Fruit fly (Drosophila melanogaster) whole organism, embryonic: Measurements from ENCODE around the gene CG6415.

Experiments used
- CG12942 ChIP-seq: fragments of 200-800 bp; sonication (Bioruptor generic); optimal IDR thresholded peaks from 3 replicates; lab custom pipeline; 2016; ENCODE audit warnings: missing biosample characterization, missing genetic modification characterization
- CG13296 ChIP-seq: fragments of 200-800 bp; sonication (Bioruptor generic); optimal IDR thresholded peaks from 3 replicates; lab custom pipeline; 2018; ENCODE audit warnings: missing biosample characterization, mild to moderate bottlenecking, missing genetic modification characterization
- CG15696 ChIP-seq: fragments of 200-800 bp; sonication (Bioruptor generic); optimal IDR thresholded peaks from 2 replicates; lab custom pipeline; 2019; ENCODE audit warnings: missing biosample characterization, mild to moderate bottlenecking, missing genetic modification characterization, moderate library complexity
- amos ChIP-seq: fragments of 200-800 bp; sonication (Bioruptor generic); IDR thresholded peaks from 2 replicates; pipeline ENCODE4 v1.3.6; 2022; ENCODE audit warnings: missing biosample characterization, missing genetic modification characterization; ENCODE audit not compliant: partially characterized antibody
- bsh ChIP-seq, 2 experiments: fragments of 200-800 bp; sonication (Bioruptor generic); optimal IDR thresholded peaks; 2 replicates each; lab custom pipeline; 2017 to 2018; ENCODE audit warnings: mild to moderate bottlenecking in 2 of 2, missing biosample characterization in 2 of 2, missing genetic modification characterization in 2 of 2, moderate library complexity in 1 of 2
- sc ChIP-seq, 3 experiments: fragments of >200 bp in 2 of 3; fragments of 200-800 bp in 1 of 3; sonication (Bioruptor generic) in 1 of 3; optimal IDR thresholded peaks; 2 replicates in 2 of 3; 3 replicates in 1 of 3; lab custom pipeline; 2017; ENCODE audit warnings: mild to moderate bottlenecking in 1 of 3, missing biosample characterization in 1 of 3, missing genetic modification characterization in 1 of 3, missing genetic modification reagents in 1 of 3

dm6 chr2L:10729955-10730354 is 26.5 kb downstream of the CG6415 start, which contains the start of gene CG17118:
- no peak for TF ChIP-seq amos (GFP tag; lab: Robert Waterston, UW)
- no peak for TF ChIP-seq CG13296 (GFP tag; lab: Kevin White, UChicago)
- no peak for TF ChIP-seq CG12942 (GFP tag; lab: Kevin White, UChicago)
- TF ChIP-seq bsh (GFP tag; optimal IDR thresholded peaks at IDR 0.05; lab: Kevin White, UChicago) = no peak
- no peak for TF ChIP-seq CG15696
- TF ChIP-seq sc (optimal IDR thresholded peaks at IDR 0.05; lab: Kevin White, UChicago) = no peak
- TF ChIP-seq sc (GFP tag; optimal IDR thresholded peaks at IDR 0.05; lab: Kevin White, UChicago) = no peak
